Fruit fly (Drosophila melanogaster) whole organism, embryonic: Measurements from ENCODE around the gene OtopLc.
A peak's percentile ranks its signal among the peaks of the same experiment; 100 is the strongest.

ENCODE experiments used
- Atf3 ChIP-seq: fragments of 200-800 bp; sonication (Bioruptor generic); optimal IDR thresholded peaks from 3 replicates; lab custom pipeline; 2016; ENCODE audit warnings: missing biosample characterization, missing genetic modification characterization
- Atf6 ChIP-seq: fragments of 200-800 bp; sonication (Bioruptor generic); IDR thresholded peaks from 2 replicates; pipeline ENCODE4 v1.3.6; 2022; ENCODE audit warnings: missing biosample characterization, missing genetic modification characterization
- Awh ChIP-seq: fragments of 200-800 bp; sonication (Bioruptor generic); IDR thresholded peaks from 2 replicates; pipeline ENCODE4, ENCODE4 v1.3.6; 2022; ENCODE audit warnings: missing biosample characterization, missing genetic modification characterization
- Blimp-1 ChIP-seq: fragments of 200-800 bp; sonication (Bioruptor generic); optimal IDR thresholded peaks from 3 replicates; lab custom pipeline; 2018; ENCODE audit warnings: missing biosample characterization, missing genetic modification characterization, mild to moderate bottlenecking, moderate library complexity, missing genetic modification reagents
- C15 ChIP-seq: fragments of 200-800 bp; sonication (Bioruptor generic); IDR thresholded peaks from 3 replicates; pipeline ENCODE4 v1.3.6; 2022; ENCODE audit warnings: missing biosample characterization, missing genetic modification characterization
- CG10147 ChIP-seq: fragments of 200-800 bp; sonication (Bioruptor generic); optimal IDR thresholded peaks from 2 replicates; lab custom pipeline; 2019; ENCODE audit warnings: missing biosample characterization, mild to moderate bottlenecking, missing genetic modification characterization, moderate library complexity
- CG11560 ChIP-seq: fragments of 200-800 bp; sonication (Bioruptor generic); IDR thresholded peaks from 3 replicates; pipeline ENCODE4 v1.3.6; 2022; ENCODE audit warnings: missing biosample characterization, missing genetic modification characterization
- CG11695 ChIP-seq: fragments of 200-800 bp; sonication (Bioruptor generic); IDR thresholded peaks from 3 replicates; pipeline ENCODE4 v1.3.6; 2022; ENCODE audit warnings: missing biosample characterization, missing genetic modification characterization
- CG12104 ChIP-seq: fragments of 200-800 bp; sonication (Bioruptor generic); optimal IDR thresholded peaks from 3 replicates; lab custom pipeline; 2016; ENCODE audit warnings: missing biosample characterization, missing genetic modification characterization
- CG14014 ChIP-seq: fragments of 200-800 bp; sonication (Bioruptor generic); IDR thresholded peaks from 2 replicates; pipeline ENCODE4 v1.3.6; 2022; ENCODE audit warnings: missing biosample characterization, missing genetic modification characterization
- CG14441 ChIP-seq: fragments of 200-800 bp; sonication (Bioruptor generic); IDR thresholded peaks from 2 replicates; pipeline ENCODE4 v1.3.6; 2022; ENCODE audit warnings: missing biosample characterization, missing genetic modification characterization
- CG17328 ChIP-seq: fragments of 200-800 bp; sonication (Bioruptor generic); IDR thresholded peaks from 2 replicates; pipeline ENCODE4 v1.3.6; 2022; ENCODE audit warnings: missing biosample characterization, missing genetic modification characterization
- CG17568 ChIP-seq: fragments of 200-800 bp; sonication (Bioruptor generic); optimal IDR thresholded peaks from 2 replicates; lab custom pipeline; 2018; ENCODE audit warnings: missing biosample characterization, mild to moderate bottlenecking, missing genetic modification characterization, moderate library complexity
- CG2712 ChIP-seq: fragments of 200-800 bp; optimal IDR thresholded peaks from 3 replicates; lab custom pipeline; 2019; ENCODE audit warnings: missing biosample characterization, mild to moderate bottlenecking, missing genetic modification characterization, moderate library complexity
- CG31388 ChIP-seq: fragments of 200-800 bp; sonication (Bioruptor generic); optimal IDR thresholded peaks from 2 replicates; lab custom pipeline; 2016; ENCODE audit warnings: missing biosample characterization, missing genetic modification characterization
- CG33213 ChIP-seq: fragments of 200-800 bp; sonication (Bioruptor generic); optimal IDR thresholded peaks from 3 replicates; lab custom pipeline; 2016; ENCODE audit warnings: missing biosample characterization, missing genetic modification characterization
- CG3407 ChIP-seq: fragments of 200-800 bp; sonication (Bioruptor generic); optimal IDR thresholded peaks from 2 replicates; lab custom pipeline; 2018; ENCODE audit warnings: missing biosample characterization, mild to moderate bottlenecking, missing genetic modification characterization
- CG34422 ChIP-seq: fragments of 200-800 bp; sonication (Bioruptor generic); IDR thresholded peaks from 3 replicates; pipeline ENCODE4 v1.3.6; 2022; ENCODE audit warnings: missing biosample characterization, missing genetic modification characterization
- CG3838 ChIP-seq: fragments of 200-800 bp; sonication (Bioruptor generic); optimal IDR thresholded peaks from 3 replicates; lab custom pipeline; 2016; ENCODE audit warnings: missing biosample characterization, missing genetic modification characterization
- CG3995 ChIP-seq: fragments of 200-800 bp; sonication (Bioruptor generic); optimal IDR thresholded peaks from 3 replicates; lab custom pipeline; 2016; ENCODE audit warnings: missing biosample characterization, missing genetic modification characterization
- CG6175 ChIP-seq: fragments of 200-800 bp; sonication (Bioruptor generic); IDR thresholded peaks from 3 replicates; pipeline ENCODE4 v1.3.6; 2022; ENCODE audit warnings: missing biosample characterization, missing genetic modification characterization
- CG6272 ChIP-seq: fragments of 200-800 bp; sonication (Bioruptor generic); IDR thresholded peaks from 2 replicates; pipeline ENCODE4 v1.3.6; 2022; ENCODE audit warnings: missing biosample characterization, missing genetic modification characterization
- Dfd ChIP-seq, 2 experiments: fragments of >200 bp; optimal IDR thresholded peaks; 2 replicates each; lab custom pipeline; 2017; ENCODE audit warnings: missing biosample characterization in 2 of 2, missing genetic modification characterization in 2 of 2
- E2f1 ChIP-seq: fragments of 200-800 bp; sonication (Bioruptor generic); IDR thresholded peaks from 2 replicates; pipeline ENCODE4 v1.3.6; 2022; ENCODE audit warnings: missing biosample characterization, missing genetic modification characterization
- Elba2 ChIP-seq: fragments of 200-800 bp; sonication (Bioruptor generic); optimal IDR thresholded peaks from 3 replicates; lab custom pipeline; 2016; ENCODE audit warnings: missing biosample characterization, missing genetic modification characterization
- Fer3 ChIP-seq: fragments of 200-800 bp; sonication (Bioruptor generic); optimal IDR thresholded peaks from 2 replicates; lab custom pipeline; 2018; ENCODE audit warnings: missing biosample characterization, mild to moderate bottlenecking, missing genetic modification characterization, moderate library complexity
- HHEX ChIP-seq: fragments of 200-800 bp; sonication (Bioruptor generic); optimal IDR thresholded peaks from 3 replicates; lab custom pipeline; 2017; ENCODE audit warnings: missing biosample characterization, mild to moderate bottlenecking, missing genetic modification characterization, missing genetic modification reagents
- Hr39 ChIP-seq: fragments of >200 bp; optimal IDR thresholded peaks from 2 replicates; lab custom pipeline; 2017
- Meics ChIP-seq: fragments of 200-800 bp; sonication (Bioruptor generic); optimal IDR thresholded peaks from 2 replicates; lab custom pipeline; 2017; ENCODE audit warnings: missing biosample characterization, mild to moderate bottlenecking, missing genetic modification characterization
- NC2α ChIP-seq: fragments of 200-800 bp; sonication (Bioruptor generic); optimal IDR thresholded peaks from 2 replicates; lab custom pipeline; 2016; ENCODE audit warnings: missing biosample characterization, missing genetic modification characterization
- Rfx ChIP-seq: fragments of 200-800 bp; sonication (Bioruptor generic); IDR thresholded peaks from 2 replicates; pipeline ENCODE4 v1.3.6; 2022; ENCODE audit warnings: missing biosample characterization, missing genetic modification characterization
- Spps ChIP-seq: fragments of 200-800 bp; sonication (Bioruptor generic); optimal IDR thresholded peaks from 2 replicates; lab custom pipeline; 2018; ENCODE audit warnings: missing biosample characterization, mild to moderate bottlenecking, missing genetic modification characterization
- Tbp ChIP-seq: fragments of >200 bp; optimal IDR thresholded peaks from 2 replicates; lab custom pipeline; 2018; ENCODE audit warnings: missing biosample characterization, missing genetic modification characterization
- Trl ChIP-seq, 3 experiments: fragments of >200 bp in 2 of 3; fragments of 200-800 bp in 1 of 3; sonication (Bioruptor generic) in 1 of 3; optimal IDR thresholded peaks; 2 replicates in 1 of 3; 3 replicates in 2 of 3; lab custom pipeline; 2016 to 2017; ENCODE audit warnings: missing biosample characterization in 1 of 3, missing genetic modification characterization in 1 of 3
- ac ChIP-seq: fragments of 200-800 bp; sonication (Bioruptor generic); optimal IDR thresholded peaks from 3 replicates; lab custom pipeline; 2017; ENCODE audit warnings: missing biosample characterization, mild to moderate bottlenecking, missing genetic modification characterization
- ase ChIP-seq: fragments of 200-800 bp; sonication (Bioruptor generic); IDR thresholded peaks from 3 replicates; pipeline ENCODE4 v1.3.6; 2022; ENCODE audit warnings: missing biosample characterization, missing genetic modification characterization
- ato ChIP-seq: fragments of 200-800 bp; sonication (Bioruptor generic); IDR thresholded peaks from 2 replicates; pipeline ENCODE4 v1.3.6; 2022; ENCODE audit warnings: missing biosample characterization, missing genetic modification characterization; ENCODE audit not compliant: partially characterized antibody
- bcd ChIP-seq: fragments of 200-800 bp; sonication (Bioruptor generic); optimal IDR thresholded peaks from 2 replicates; lab custom pipeline; 2017; ENCODE audit warnings: missing biosample characterization, mild to moderate bottlenecking, missing genetic modification characterization
- emc ChIP-seq: fragments of 200-800 bp; sonication (Bioruptor generic); optimal IDR thresholded peaks from 2 replicates; lab custom pipeline; 2016; ENCODE audit warnings: missing biosample characterization, missing genetic modification characterization
- ems ChIP-seq: fragments of 200-800 bp; sonication (Bioruptor generic); optimal IDR thresholded peaks from 3 replicates; lab custom pipeline; 2016; ENCODE audit warnings: missing biosample characterization, missing genetic modification characterization
- ewg ChIP-seq: fragments of 200-800 bp; sonication (Bioruptor generic); optimal IDR thresholded peaks from 3 replicates; lab custom pipeline; 2017; ENCODE audit warnings: mild to moderate bottlenecking, missing biosample characterization, missing genetic modification reagents, missing genetic modification characterization
- fu2 ChIP-seq: fragments of 200-800 bp; sonication (Bioruptor generic); optimal IDR thresholded peaks from 2 replicates; lab custom pipeline; 2016; ENCODE audit warnings: missing biosample characterization, missing genetic modification characterization
- hth ChIP-seq: fragments of >200 bp; optimal IDR thresholded peaks from 2 replicates; lab custom pipeline; 2017; ENCODE audit warnings: inconsistent platforms
- lbe ChIP-seq: fragments of 200-800 bp; sonication (Bioruptor generic); optimal IDR thresholded peaks from 2 replicates; lab custom pipeline; 2016; ENCODE audit warnings: missing biosample characterization, mild to moderate bottlenecking, missing genetic modification characterization
- luna ChIP-seq: fragments of 200-800 bp; sonication (Bioruptor generic); optimal IDR thresholded peaks from 2 replicates; lab custom pipeline; 2016; ENCODE audit warnings: missing biosample characterization, missing genetic modification characterization
- pfk ChIP-seq: fragments of 200-800 bp; sonication (Bioruptor generic); optimal IDR thresholded peaks from 2 replicates; lab custom pipeline; 2018; ENCODE audit warnings: missing biosample characterization, mild to moderate bottlenecking, missing genetic modification characterization, moderate library complexity
- pho ChIP-seq: fragments of 200-800 bp; sonication (Bioruptor generic); optimal IDR thresholded peaks from 2 replicates; lab custom pipeline; 2016; ENCODE audit warnings: missing biosample characterization, missing genetic modification characterization
- pita ChIP-seq: fragments of 200-800 bp; sonication (Bioruptor generic); optimal IDR thresholded peaks from 2 replicates; lab custom pipeline; 2017; ENCODE audit warnings: missing biosample characterization, mild to moderate bottlenecking, missing genetic modification characterization
- prd ChIP-seq, 3 experiments: fragments of >200 bp in 2 of 3; fragments of 200-800 bp in 1 of 3; sonication (Bioruptor generic) in 1 of 3; optimal IDR thresholded peaks in 2 of 3; IDR thresholded peaks in 1 of 3; 2 replicates in 2 of 3; 3 replicates in 1 of 3; pipeline versions ENCODE4 v1.3.6 to Lab custom; 2017 to 2022; ENCODE audit warnings: missing biosample characterization in 1 of 3, missing genetic modification characterization in 1 of 3
- pum ChIP-seq: fragments of 200-800 bp; sonication (Bioruptor generic); optimal IDR thresholded peaks from 2 replicates; lab custom pipeline; 2016; ENCODE audit warnings: missing biosample characterization, missing genetic modification characterization
- sd ChIP-seq: fragments of 200-800 bp; sonication (Bioruptor generic); optimal IDR thresholded peaks from 3 replicates; lab custom pipeline; 2018; ENCODE audit warnings: missing biosample characterization, mild to moderate bottlenecking, missing genetic modification characterization, moderate library complexity
- shn ChIP-seq: fragments of 200-800 bp; sonication (Bioruptor generic); optimal IDR thresholded peaks from 3 replicates; lab custom pipeline; 2016; ENCODE audit warnings: missing biosample characterization, missing genetic modification characterization
- sob ChIP-seq: fragments of 200-800 bp; sonication (Bioruptor generic); IDR thresholded peaks from 2 replicates; pipeline ENCODE4 v1.3.6; 2022; ENCODE audit warnings: missing biosample characterization, missing genetic modification characterization

OtopLc gene

dm6 chrX:5664222-5664621, 1.6 kb upstream of the OtopLc start (continued):
- TF ChIP-seq ewg (GFP tag; lab: Kevin White, UChicago): peak; percentile 42
- TF ChIP-seq shn (GFP tag; lab: Kevin White, UChicago): no peak
- no peak for TF ChIP-seq Blimp-1
- peak; percentile 10; the same call in 1 of the 2 replicates for TF ChIP-seq CG14014 (GFP tag; lab: Robert Waterston, UW)
- TF ChIP-seq ase (GFP tag; lab: Robert Waterston, UW): no peak
- TF ChIP-seq fu2 (GFP tag; lab: Kevin White, UChicago): no peak
- TF ChIP-seq Elba2 (GFP tag; lab: Kevin White, UChicago): no peak
- no peak for TF ChIP-seq hth (lab: Kevin White, UChicago)
- TF ChIP-seq pum: no peak
- TF ChIP-seq CG14441 (GFP tag; lab: Robert Waterston, UW): no peak
- TF ChIP-seq CG2712 (tag; lab: Kevin White, UChicago): no peak
- 0 out of 3 replicates have a peak, but pooled peaks have one; percentile 11 for TF ChIP-seq CG34422 (GFP tag; lab: Robert Waterston, UW)
- no peak for TF ChIP-seq CG11560
- no peak for TF ChIP-seq C15 (GFP tag; lab: Robert Waterston, UW)
- TF ChIP-seq Rfx (GFP tag; lab: Robert Waterston, UW): no peak
- TF ChIP-seq Atf6 (GFP tag; lab: Robert Waterston, UW): 0 out of 2 replicates have a peak, but pooled peaks have one; percentile 36
- no peak for TF ChIP-seq ems (GFP tag; lab: Kevin White, UChicago)
- TF ChIP-seq CG10147: no peak
- no peak for TF ChIP-seq CG3995 (GFP tag; lab: Kevin White, UChicago)
- TF ChIP-seq CG11695 (GFP tag; lab: Robert Waterston, UW): no peak
- peak; percentile 10 for TF ChIP-seq Fer3 (tag; lab: Kevin White, UChicago)
- no peak for TF ChIP-seq CG12104 (GFP tag; lab: Kevin White, UChicago)
- TF ChIP-seq Atf3 (GFP tag; lab: Kevin White, UChicago): no peak
- TF ChIP-seq Dfd (GFP tag; optimal IDR thresholded peaks at IDR 0.05; lab: Kevin White, UChicago): no peak
- no peak for TF ChIP-seq CG33213 (GFP tag; lab: Kevin White, UChicago)
- no peak for TF ChIP-seq Hr39 (lab: Kevin White, UChicago)
- TF ChIP-seq pho (GFP tag; lab: Kevin White, UChicago): no peak
- no peak for TF ChIP-seq Spps (tag; lab: Kevin White, UChicago)
- no peak for TF ChIP-seq pita (GFP tag; lab: Kevin White, UChicago)
- no peak for TF ChIP-seq CG6175 (GFP tag; lab: Robert Waterston, UW)
- peak; percentile 68 for TF ChIP-seq pfk
- TF ChIP-seq CG6272 (GFP tag; lab: Robert Waterston, UW): no peak
- TF ChIP-seq bcd: no peak
- TF ChIP-seq CG3838 (GFP tag; lab: Kevin White, UChicago): no peak
- TF ChIP-seq CG17328 (GFP tag; lab: Robert Waterston, UW): no peak
- peak; percentile 44 for TF ChIP-seq Meics
- TF ChIP-seq sob: no peak
- TF ChIP-seq HHEX (GFP tag; lab: Kevin White, UChicago): peak; percentile 51
- no peak for TF ChIP-seq ato (GFP tag; lab: Robert Waterston, UW)
- no peak for TF ChIP-seq emc (GFP tag; lab: Kevin White, UChicago)
- no peak for TF ChIP-seq prd (optimal IDR thresholded peaks at IDR 0.05; lab: Kevin White, UChicago)
- TF ChIP-seq prd (GFP tag; IDR thresholded peaks at IDR 0.05; lab: Robert Waterston, UW): no peak
- no peak for TF ChIP-seq ac
- TF ChIP-seq NC2α (GFP tag; lab: Kevin White, UChicago): no peak
- no peak for TF ChIP-seq Tbp (GFP tag; lab: Kevin White, UChicago)
- no peak for TF ChIP-seq CG17568 (GFP tag; lab: Kevin White, UChicago)
- TF ChIP-seq sd (tag; lab: Kevin White, UChicago): peak; percentile 56
- TF ChIP-seq luna: no peak
- peak in 1 of 2 experiments; percentile 61 for TF ChIP-seq Trl (optimal IDR thresholded peaks at IDR 0.05; lab: Kevin White, UChicago)
- TF ChIP-seq Trl (GFP tag; optimal IDR thresholded peaks at IDR 0.05; lab: Kevin White, UChicago): no peak
- TF ChIP-seq E2f1: no peak
- TF ChIP-seq CG31388 (GFP tag; lab: Kevin White, UChicago): no peak
- TF ChIP-seq lbe (GFP tag; lab: Kevin White, UChicago): no peak
- TF ChIP-seq CG3407 (GFP tag; lab: Kevin White, UChicago): no peak
- no peak for TF ChIP-seq Awh (GFP tag; lab: Robert Waterston, UW)
